Fruit fly (Drosophila melanogaster) whole organism, wandering third instar larva: ENCODE measurements around the gene Cpr76Bc.

Source experiments
- Abd-B ChIP-seq: fragments of >200 bp; optimal IDR thresholded peaks from 2 replicates; lab custom pipeline; 2017; ENCODE audit warnings: missing biosample characterization, missing genetic modification characterization
- CG32264 ChIP-seq: fragments of 200-800 bp; sonication (Bioruptor generic); optimal IDR thresholded peaks from 2 replicates; lab custom pipeline; 2016; ENCODE audit warnings: missing biosample characterization, missing genetic modification characterization
- CG9705 ChIP-seq: fragments of 200-800 bp; sonication (Bioruptor generic); optimal IDR thresholded peaks from 2 replicates; lab custom pipeline; 2018; ENCODE audit warnings: missing biosample characterization, mild to moderate bottlenecking, missing genetic modification characterization
- Dfd ChIP-seq: fragments of >200 bp; optimal IDR thresholded peaks from 2 replicates; lab custom pipeline; 2017; ENCODE audit warnings: missing biosample characterization, missing genetic modification characterization
- Dif ChIP-seq: fragments of 200-275, 200-300 bp; sonication (Bioruptor generic); optimal IDR thresholded peaks from 2 replicates; lab custom pipeline; 2018; ENCODE audit warnings: missing biosample characterization, missing genetic modification characterization; ENCODE audit not compliant: partially characterized antibody
- GATAd ChIP-seq: sonication (Bioruptor generic); optimal IDR thresholded peaks from 2 replicates; lab custom pipeline; 2016; ENCODE audit warnings: missing biosample characterization, missing genetic modification characterization
- HLH106 ChIP-seq: fragments of 200-800 bp; optimal IDR thresholded peaks from 3 replicates; lab custom pipeline; 2019; ENCODE audit warnings: missing biosample characterization, mild to moderate bottlenecking, missing genetic modification characterization, moderate library complexity
- Hnf4 ChIP-seq: fragments of 200-800 bp; sonication (Bioruptor generic); optimal IDR thresholded peaks from 2 replicates; lab custom pipeline; 2016; ENCODE audit warnings: missing biosample characterization, mild to moderate bottlenecking, missing genetic modification characterization
- Hr78 ChIP-seq: fragments of >200 bp; optimal IDR thresholded peaks from 2 replicates; lab custom pipeline; 2017; ENCODE audit warnings: missing biosample characterization, missing genetic modification characterization
- Hr83 ChIP-seq: fragments of 200-300 bp; sonication (Bioruptor generic); optimal IDR thresholded peaks from 2 replicates; lab custom pipeline; 2016; ENCODE audit warnings: missing biosample characterization, mild to moderate bottlenecking, missing genetic modification characterization, moderate library complexity; ENCODE audit not compliant: poor library complexity, severe bottlenecking
- Jra ChIP-seq: sonication (Bioruptor generic); optimal IDR thresholded peaks from 2 replicates; lab custom pipeline; 2016; ENCODE audit warnings: missing biosample characterization, missing genetic modification characterization
- Mio ChIP-seq: sonication (Bioruptor generic); optimal IDR thresholded peaks from 2 replicates; lab custom pipeline; 2016; ENCODE audit warnings: missing biosample characterization, missing genetic modification characterization
- Myc ChIP-seq: fragments of >200 bp; optimal IDR thresholded peaks from 2 replicates; lab custom pipeline; 2017
- N ChIP-seq: fragments of >200 bp; optimal IDR thresholded peaks from 2 replicates; lab custom pipeline; 2018; ENCODE audit warnings: missing biosample characterization, missing external identifiers, missing genetic modification characterization
- OdsH ChIP-seq: fragments of 200-800 bp; sonication (Bioruptor generic); optimal IDR thresholded peaks from 2 replicates; lab custom pipeline; 2016; ENCODE audit warnings: missing biosample characterization, mild to moderate bottlenecking, missing genetic modification characterization
- Rel ChIP-seq, 2 experiments: fragments of 200-800 bp; sonication (Bioruptor generic) in 1 of 2; optimal IDR thresholded peaks; 2 replicates in 1 of 2; 3 replicates in 1 of 2; lab custom pipeline; 2016 to 2019; ENCODE audit warnings: mild to moderate bottlenecking in 2 of 2, missing biosample characterization in 2 of 2, missing genetic modification characterization in 2 of 2, moderate library complexity in 1 of 2
- Sp1 ChIP-seq: fragments of 200-800 bp; sonication (Bioruptor generic); optimal IDR thresholded peaks from 3 replicates; lab custom pipeline; 2019; ENCODE audit warnings: missing biosample characterization, mild to moderate bottlenecking, missing genetic modification characterization, moderate library complexity
- Vsx2 ChIP-seq: fragments of 200-300, 225-300 bp; sonication (Bioruptor generic); optimal IDR thresholded peaks from 2 replicates; lab custom pipeline; 2018; ENCODE audit warnings: missing biosample characterization, missing genetic modification characterization; ENCODE audit not compliant: partially characterized antibody
- br ChIP-seq: fragments of 200-800 bp; sonication (Bioruptor generic); optimal IDR thresholded peaks from 2 replicates; lab custom pipeline; 2016; ENCODE audit warnings: missing biosample characterization, missing genetic modification characterization
- brk ChIP-seq: fragments of 200-800 bp; sonication (Bioruptor generic); optimal IDR thresholded peaks from 2 replicates; lab custom pipeline; 2016; ENCODE audit warnings: missing biosample characterization, mild to moderate bottlenecking, missing genetic modification characterization
- dl ChIP-seq, 2 experiments: fragments of 175-275, 200-275 bp in 1 of 2; fragments of 200-275 bp in 1 of 2; sonication (Bioruptor generic); optimal IDR thresholded peaks; lab custom pipeline; 2018; ENCODE audit warnings: mild to moderate bottlenecking in 2 of 2, missing biosample characterization in 2 of 2, missing genetic modification characterization in 2 of 2, moderate library complexity in 2 of 2; ENCODE audit not compliant: partially characterized antibody in 2 of 2, insufficient read depth in 1 of 2
- dmrt93B ChIP-seq: fragments of 200-800 bp; sonication (Bioruptor generic); optimal IDR thresholded peaks from 2 replicates; lab custom pipeline; 2018; ENCODE audit warnings: missing biosample characterization, mild to moderate bottlenecking, missing genetic modification characterization
- dsf ChIP-seq: sonication (Bioruptor generic); optimal IDR thresholded peaks from 2 replicates; lab custom pipeline; 2016; ENCODE audit warnings: missing biosample characterization, missing genetic modification characterization, borderline replicate concordance
- ey ChIP-seq: fragments of 200-800 bp; sonication (Bioruptor generic); optimal IDR thresholded peaks from 2 replicates; lab custom pipeline; 2016; ENCODE audit warnings: missing biosample characterization, missing genetic modification characterization
- foxo ChIP-seq, 2 experiments: fragments of 200-800 bp; sonication (Bioruptor generic); optimal IDR thresholded peaks; 2 replicates in 1 of 2; 3 replicates in 1 of 2; lab custom pipeline; 2016 to 2017; ENCODE audit warnings: missing biosample characterization in 2 of 2, missing genetic modification characterization in 2 of 2
- fru ChIP-seq: fragments of 200-800 bp; sonication (Bioruptor generic); optimal IDR thresholded peaks from 3 replicates; lab custom pipeline; 2016; ENCODE audit warnings: missing biosample characterization, mild to moderate bottlenecking, missing genetic modification characterization
- h ChIP-seq: fragments of 200-800 bp; sonication (Bioruptor generic); optimal IDR thresholded peaks from 3 replicates; lab custom pipeline; 2016; ENCODE audit warnings: missing biosample characterization, mild to moderate bottlenecking, missing genetic modification characterization
- jim ChIP-seq: fragments of 175-275, 200-325 bp; sonication (Bioruptor generic); optimal IDR thresholded peaks from 2 replicates; lab custom pipeline; 2016; ENCODE audit warnings: missing biosample characterization, mild to moderate bottlenecking, missing genetic modification characterization
- lola ChIP-seq: fragments of >200 bp; optimal IDR thresholded peaks from 2 replicates; lab custom pipeline; 2017; ENCODE audit warnings: missing biosample characterization, missing genetic modification characterization
- psq ChIP-seq: fragments of 200-800 bp; sonication (Bioruptor generic); optimal IDR thresholded peaks from 3 replicates; lab custom pipeline; 2017; ENCODE audit warnings: missing biosample characterization, mild to moderate bottlenecking, missing genetic modification characterization, moderate library complexity
- rgr ChIP-seq: fragments of 200-800 bp; sonication (Bioruptor generic); optimal IDR thresholded peaks from 3 replicates; lab custom pipeline; 2016; ENCODE audit warnings: missing biosample characterization, mild to moderate bottlenecking, missing genetic modification characterization
- sage ChIP-seq: fragments of 200-800 bp; sonication (Bioruptor generic); optimal IDR thresholded peaks from 2 replicates; lab custom pipeline; 2016; ENCODE audit warnings: missing biosample characterization, mild to moderate bottlenecking, missing genetic modification characterization
- tai ChIP-seq: sonication (Bioruptor generic); optimal IDR thresholded peaks from 2 replicates; lab custom pipeline; 2016; ENCODE audit warnings: missing biosample characterization, missing genetic modification characterization
- usp ChIP-seq: fragments of >200 bp; optimal IDR thresholded peaks from 2 replicates; lab custom pipeline; 2017; ENCODE audit warnings: missing biosample characterization, missing genetic modification characterization
- woc ChIP-seq: sonication (Bioruptor generic); optimal IDR thresholded peaks from 2 replicates; lab custom pipeline; 2016; ENCODE audit warnings: missing biosample characterization, mild to moderate bottlenecking, missing genetic modification characterization

Gene Cpr76Bc

dm6 chr3L:19560695-19561246 lies 40.0 kb downstream of the Cpr76Bc start (continued):
- TF ChIP-seq CG9705 (GFP tag; lab: Kevin White, UChicago): peak; percentile 99
- TF ChIP-seq, all 38 proteins: peak for 27

dm6 chr3L:19561745-19562144 lies 41.0 kb downstream of the Cpr76Bc start:
- TF ChIP-seq HLH106: peak; percentile 88
- peak; percentile 79 for TF ChIP-seq h (GFP tag; lab: Kevin White, UChicago)
- TF ChIP-seq tai (GFP tag; lab: Kevin White, UChicago): peak; percentile 15
- TF ChIP-seq dmrt93B (GFP tag; lab: Kevin White, UChicago): peak; percentile 17
- no peak for TF ChIP-seq jim (GFP tag; lab: Kevin White, UChicago)
- no peak for TF ChIP-seq Mio (GFP tag; lab: Kevin White, UChicago)
- no peak for TF ChIP-seq Abd-B
- peak; percentile 44 for TF ChIP-seq sage (GFP tag; lab: Kevin White, UChicago)
- TF ChIP-seq Jra (GFP tag; lab: Kevin White, UChicago): peak; percentile 11
- TF ChIP-seq psq (GFP tag; lab: Kevin White, UChicago): peak; percentile 60
- no peak for TF ChIP-seq GATAd (GFP tag; lab: Kevin White, UChicago)
- peak; percentile 88 for TF ChIP-seq rgr (GFP tag; lab: Kevin White, UChicago)
- TF ChIP-seq CG9705 (GFP tag; lab: Kevin White, UChicago): peak; percentile 26
- peak; percentile 88 for TF ChIP-seq fru
- peak; percentile 91 for TF ChIP-seq Sp1 (GFP tag; lab: Kevin White, UChicago)
- peak; percentile 58 for TF ChIP-seq woc (GFP tag; lab: Kevin White, UChicago)
- peak; percentile 13 for TF ChIP-seq Rel (GFP tag; optimal IDR thresholded peaks at IDR 0.05; lab: Kevin White, UChicago)
- peak; percentile 2 for TF ChIP-seq Rel (tag; optimal IDR thresholded peaks at IDR 0.05; lab: Kevin White, UChicago)
- peak; percentile 66 for TF ChIP-seq br (GFP tag; lab: Kevin White, UChicago)
- TF ChIP-seq OdsH (GFP tag; lab: Kevin White, UChicago): peak; percentile 86
- TF ChIP-seq Hnf4 (GFP tag; lab: Kevin White, UChicago): peak; percentile 29
- peak in 1 of 2 experiments; percentile 91 for TF ChIP-seq foxo (GFP tag; optimal IDR thresholded peaks at IDR 0.05; lab: Kevin White, UChicago)
- peak; percentile 43 for TF ChIP-seq brk (GFP tag; lab: Kevin White, UChicago)
- peak; percentile 86 for TF ChIP-seq ey (GFP tag; lab: Kevin White, UChicago)
- TF ChIP-seq Hr78 (GFP tag; lab: Kevin White, UChicago): no peak
- TF ChIP-seq, all 38 proteins: peak for 19

- TF ChIP-seq Hr83 (GFP tag; lab: Kevin White, UChicago): peak; percentile 72
- TF ChIP-seq Abd-B: no peak
- no peak for TF ChIP-seq Rel (GFP tag; optimal IDR thresholded peaks at IDR 0.05; lab: Kevin White, UChicago)
- peak; percentile 2 for TF ChIP-seq Rel (tag; optimal IDR thresholded peaks at IDR 0.05; lab: Kevin White, UChicago)
- TF ChIP-seq usp (GFP tag; lab: Kevin White, UChicago): no peak
- TF ChIP-seq br (GFP tag; lab: Kevin White, UChicago): peak; percentile 20
- TF ChIP-seq Dif (GFP tag; lab: Kevin White, UChicago): peak; percentile 76
- peak; percentile 46 for TF ChIP-seq Vsx2 (GFP tag; lab: Kevin White, UChicago)
- peak; percentile 25 to 55 for TF ChIP-seq dl (GFP tag; optimal IDR thresholded peaks at IDR 0.05; lab: Kevin White, UChicago; ENCODE audit: insufficient read depth in 1 of 2, partially characterized antibody in 2 of 2)
- TF ChIP-seq Sp1 (GFP tag; lab: Kevin White, UChicago): no peak
- peak; percentile 10 for TF ChIP-seq h (GFP tag; lab: Kevin White, UChicago)
- no peak for TF ChIP-seq GATAd (GFP tag; lab: Kevin White, UChicago)
- no peak for TF ChIP-seq CG9705 (GFP tag; lab: Kevin White, UChicago)
- TF ChIP-seq, all 38 proteins: peak for 7
Measured at dm6 chr3L:19562146-19562700, 41.5 kb downstream of the Cpr76Bc start.

- TF ChIP-seq CG32264 (GFP tag; lab: Kevin White, UChicago): no peak
- no peak for TF ChIP-seq psq (GFP tag; lab: Kevin White, UChicago)
- no peak for TF ChIP-seq br (GFP tag; lab: Kevin White, UChicago)
- no peak for TF ChIP-seq tai (GFP tag; lab: Kevin White, UChicago)
- TF ChIP-seq HLH106: no peak
- no peak for TF ChIP-seq Hr83 (GFP tag; lab: Kevin White, UChicago)
- no peak for TF ChIP-seq Jra (GFP tag; lab: Kevin White, UChicago)
- no peak for TF ChIP-seq sage (GFP tag; lab: Kevin White, UChicago)
- TF ChIP-seq usp (GFP tag; lab: Kevin White, UChicago): no peak
- no peak for TF ChIP-seq dsf (GFP tag; lab: Kevin White, UChicago)
- TF ChIP-seq Rel (GFP tag; optimal IDR thresholded peaks at IDR 0.05; lab: Kevin White, UChicago): no peak
- no peak for TF ChIP-seq Rel (tag; optimal IDR thresholded peaks at IDR 0.05; lab: Kevin White, UChicago)
- no peak for TF ChIP-seq lola (GFP tag; lab: Kevin White, UChicago)
- no peak for TF ChIP-seq h (GFP tag; lab: Kevin White, UChicago)
- no peak for TF ChIP-seq Dfd
- no peak for TF ChIP-seq ey (GFP tag; lab: Kevin White, UChicago)
- TF ChIP-seq woc (GFP tag; lab: Kevin White, UChicago): no peak
- TF ChIP-seq Abd-B: no peak
- no peak for TF ChIP-seq brk (GFP tag; lab: Kevin White, UChicago)
- TF ChIP-seq Myc (lab: Kevin White, UChicago): no peak
- TF ChIP-seq N (GFP tag; lab: Kevin White, UChicago): no peak
Measured at dm6 chr3L:19563014-19563413, 42.3 kb downstream of the Cpr76Bc start.
